Fruit fly (Drosophila melanogaster) whole organism, embryonic: Measurements from ENCODE around the gene CG14511.

ENCODE experiments used
- Adf1 ChIP-seq: fragments of 200-800 bp; sonication (Bioruptor generic); IDR thresholded peaks from 2 replicates; pipeline ENCODE4 v1.3.6; 2022; ENCODE audit warnings: missing biosample characterization, missing genetic modification characterization
- Asciz ChIP-seq: fragments of 200-800 bp; sonication (Bioruptor generic); optimal IDR thresholded peaks from 2 replicates; lab custom pipeline; 2017; ENCODE audit warnings: missing biosample characterization, mild to moderate bottlenecking, missing genetic modification characterization, missing genetic modification reagents
- Atf3 ChIP-seq: fragments of 200-800 bp; sonication (Bioruptor generic); optimal IDR thresholded peaks from 3 replicates; lab custom pipeline; 2016; ENCODE audit warnings: missing biosample characterization, missing genetic modification characterization
- CG10431 ChIP-seq: fragments of 200-800 bp; sonication (Bioruptor generic); optimal IDR thresholded peaks from 3 replicates; lab custom pipeline; 2018; ENCODE audit warnings: missing biosample characterization, mild to moderate bottlenecking, missing genetic modification characterization
- CG11560 ChIP-seq: fragments of 200-800 bp; sonication (Bioruptor generic); IDR thresholded peaks from 3 replicates; pipeline ENCODE4 v1.3.6; 2022; ENCODE audit warnings: missing biosample characterization, missing genetic modification characterization
- CG12155 ChIP-seq: fragments of 200-800 bp; sonication (Bioruptor generic); optimal IDR thresholded peaks from 3 replicates; lab custom pipeline; 2016; ENCODE audit warnings: missing biosample characterization, missing genetic modification characterization
- CG12391 ChIP-seq: fragments of 200-800 bp; sonication (Bioruptor generic); optimal IDR thresholded peaks from 3 replicates; lab custom pipeline; 2018; ENCODE audit warnings: missing biosample characterization, mild to moderate bottlenecking, missing genetic modification characterization, moderate library complexity
- CG14050 ChIP-seq: fragments of 200-800 bp; sonication (Bioruptor generic); IDR thresholded peaks from 3 replicates; pipeline ENCODE4 v1.3.6; 2022; ENCODE audit warnings: missing biosample characterization, missing genetic modification characterization
- CG1832 ChIP-seq: fragments of 200-800 bp; sonication (Bioruptor generic); optimal IDR thresholded peaks from 2 replicates; lab custom pipeline; 2017; ENCODE audit warnings: missing biosample characterization, mild to moderate bottlenecking, missing genetic modification characterization, inconsistent platforms
- CG18476 ChIP-seq: fragments of 200-800 bp; sonication (Bioruptor generic); optimal IDR thresholded peaks from 2 replicates; lab custom pipeline; 2016; ENCODE audit warnings: missing biosample characterization, mild to moderate bottlenecking, missing genetic modification characterization
- CG2202 ChIP-seq: fragments of 200-800 bp; sonication (Bioruptor generic); optimal IDR thresholded peaks from 2 replicates; lab custom pipeline; 2018; ENCODE audit warnings: missing biosample characterization, mild to moderate bottlenecking, missing genetic modification characterization
- CG2875 ChIP-seq: fragments of 200-800 bp; sonication (Bioruptor generic); optimal IDR thresholded peaks from 2 replicates; lab custom pipeline; 2017; ENCODE audit warnings: missing biosample characterization, mild to moderate bottlenecking, missing genetic modification characterization, missing genetic modification reagents
- CG30403 ChIP-seq: fragments of 200-800 bp; sonication (Bioruptor generic); optimal IDR thresholded peaks from 3 replicates; lab custom pipeline; 2016; ENCODE audit warnings: missing biosample characterization, missing genetic modification characterization
- CG3065 ChIP-seq: fragments of 200-800 bp; sonication (Bioruptor generic); optimal IDR thresholded peaks from 2 replicates; lab custom pipeline; 2016; ENCODE audit warnings: missing biosample characterization, missing genetic modification characterization
- CG42726 ChIP-seq: fragments of 200-800 bp; sonication (Bioruptor generic); IDR thresholded peaks from 2 replicates; pipeline ENCODE4 v1.3.6; 2022; ENCODE audit warnings: missing biosample characterization, missing genetic modification characterization; ENCODE audit not compliant: partially characterized antibody
- CG4617 ChIP-seq: fragments of 200-800 bp; sonication (Bioruptor generic); optimal IDR thresholded peaks from 3 replicates; lab custom pipeline; 2016; ENCODE audit warnings: missing biosample characterization, missing genetic modification characterization, borderline replicate concordance
- CG5245 ChIP-seq: fragments of 200-800 bp; sonication (Bioruptor generic); optimal IDR thresholded peaks from 3 replicates; lab custom pipeline; 2016; ENCODE audit warnings: missing biosample characterization, missing genetic modification characterization
- CG6175 ChIP-seq: fragments of 200-800 bp; sonication (Bioruptor generic); IDR thresholded peaks from 3 replicates; pipeline ENCODE4 v1.3.6; 2022; ENCODE audit warnings: missing biosample characterization, missing genetic modification characterization
- CG7372 ChIP-seq: fragments of 200-800 bp; sonication (Bioruptor generic); IDR thresholded peaks from 2 replicates; pipeline ENCODE4 v1.3.6; 2022; ENCODE audit warnings: missing biosample characterization, missing genetic modification characterization
- CG9609 ChIP-seq: fragments of 200-800 bp; sonication (Bioruptor generic); optimal IDR thresholded peaks from 3 replicates; lab custom pipeline; 2016; ENCODE audit warnings: missing biosample characterization, missing genetic modification characterization
- CG9817 ChIP-seq: fragments of 200-800 bp; sonication (Bioruptor generic); optimal IDR thresholded peaks from 2 replicates; lab custom pipeline; 2018; ENCODE audit warnings: missing biosample characterization, mild to moderate bottlenecking, missing genetic modification characterization, moderate library complexity
- CoRest ChIP-seq: fragments of 200-800 bp; sonication (Bioruptor generic); optimal IDR thresholded peaks from 3 replicates; lab custom pipeline; 2018; ENCODE audit warnings: missing biosample characterization, mild to moderate bottlenecking, missing genetic modification characterization, moderate library complexity
- Dfd ChIP-seq, 2 experiments: fragments of >200 bp; optimal IDR thresholded peaks; 2 replicates each; lab custom pipeline; 2017; ENCODE audit warnings: missing biosample characterization in 2 of 2, missing genetic modification characterization in 2 of 2
- Hsf ChIP-seq: fragments of 200-800 bp; sonication (Bioruptor generic); optimal IDR thresholded peaks from 3 replicates; lab custom pipeline; 2016; ENCODE audit warnings: missing biosample characterization, missing genetic modification characterization
- Max ChIP-seq: fragments of 200-800 bp; sonication (Bioruptor generic); optimal IDR thresholded peaks from 2 replicates; lab custom pipeline; 2016; ENCODE audit warnings: missing biosample characterization, mild to moderate bottlenecking, missing genetic modification characterization
- Poxn ChIP-seq: fragments of 200-800 bp; sonication (Bioruptor generic); IDR thresholded peaks from 2 replicates; pipeline ENCODE4 v1.3.6; 2022; ENCODE audit warnings: missing biosample characterization, missing genetic modification characterization
- aop ChIP-seq: fragments of 200-800 bp; sonication (Bioruptor generic); IDR thresholded peaks from 2 replicates; pipeline ENCODE4 v1.3.6; 2022; ENCODE audit warnings: missing biosample characterization, missing genetic modification characterization
- bbx ChIP-seq: fragments of 200-800 bp; sonication (Bioruptor generic); IDR thresholded peaks from 2 replicates; pipeline ENCODE4 v1.3.6; 2022; ENCODE audit warnings: missing biosample characterization, missing genetic modification characterization; ENCODE audit not compliant: partially characterized antibody
- cato ChIP-seq: fragments of 200-800 bp; sonication (Bioruptor generic); optimal IDR thresholded peaks from 2 replicates; lab custom pipeline; 2016; ENCODE audit warnings: missing biosample characterization, missing genetic modification characterization, borderline replicate concordance
- caup ChIP-seq: fragments of 200-800 bp; sonication (Bioruptor generic); optimal IDR thresholded peaks from 3 replicates; lab custom pipeline; 2017; ENCODE audit warnings: missing biosample characterization, mild to moderate bottlenecking, missing genetic modification characterization, moderate library complexity; ENCODE audit not compliant: severe bottlenecking
- chn ChIP-seq: fragments of 200-800 bp; sonication (Bioruptor generic); optimal IDR thresholded peaks from 2 replicates; lab custom pipeline; 2016; ENCODE audit warnings: missing biosample characterization, missing genetic modification characterization
- ci ChIP-seq: fragments of 200-800 bp; sonication (Bioruptor generic); IDR thresholded peaks from 3 replicates; pipeline ENCODE4 v1.3.6; 2022; ENCODE audit warnings: missing biosample characterization, missing genetic modification characterization
- crc ChIP-seq: fragments of 200-800 bp; sonication (Bioruptor generic); optimal IDR thresholded peaks from 2 replicates; lab custom pipeline; 2016; ENCODE audit warnings: missing biosample characterization, missing genetic modification characterization
- eyg ChIP-seq: fragments of 200-800 bp; sonication (Bioruptor generic); optimal IDR thresholded peaks from 3 replicates; lab custom pipeline; 2016; ENCODE audit warnings: missing biosample characterization, missing genetic modification characterization
- gce ChIP-seq: fragments of 200-800 bp; sonication (Bioruptor generic); IDR thresholded peaks from 3 replicates; pipeline ENCODE4 v1.3.6; 2022; ENCODE audit warnings: missing biosample characterization, missing genetic modification characterization
- gfzf ChIP-seq: fragments of 200-800 bp; sonication (Bioruptor generic); optimal IDR thresholded peaks from 2 replicates; lab custom pipeline; 2016; ENCODE audit warnings: missing biosample characterization, mild to moderate bottlenecking, missing genetic modification characterization, moderate library complexity
- grau ChIP-seq: fragments of 200-800 bp; optimal IDR thresholded peaks from 3 replicates; lab custom pipeline; 2019; ENCODE audit warnings: missing biosample characterization, mild to moderate bottlenecking, missing genetic modification characterization, moderate library complexity
- hb ChIP-seq: fragments of 200-800 bp; sonication (Bioruptor generic); IDR thresholded peaks from 3 replicates; pipeline ENCODE4 v1.3.6; 2022; ENCODE audit warnings: missing biosample characterization, missing genetic modification characterization; ENCODE audit not compliant: partially characterized antibody
- kay ChIP-seq: fragments of 200-800 bp; sonication (Bioruptor generic); optimal IDR thresholded peaks from 2 replicates; lab custom pipeline; 2016; ENCODE audit warnings: missing biosample characterization, missing genetic modification characterization
- mam ChIP-seq: fragments of 200-800 bp; sonication (Bioruptor generic); optimal IDR thresholded peaks from 3 replicates; lab custom pipeline; 2016; ENCODE audit warnings: missing biosample characterization, missing genetic modification characterization
- odd ChIP-seq: fragments of 200-800 bp; sonication (Bioruptor generic); optimal IDR thresholded peaks from 2 replicates; lab custom pipeline; 2017; ENCODE audit warnings: missing biosample characterization, mild to moderate bottlenecking, missing genetic modification characterization
- peb ChIP-seq: fragments of 200-800 bp; sonication (Bioruptor generic); IDR thresholded peaks from 2 replicates; pipeline ENCODE4 v1.3.6; 2022; ENCODE audit warnings: missing biosample characterization, missing genetic modification characterization
- pita ChIP-seq: fragments of 200-800 bp; sonication (Bioruptor generic); optimal IDR thresholded peaks from 2 replicates; lab custom pipeline; 2017; ENCODE audit warnings: missing biosample characterization, mild to moderate bottlenecking, missing genetic modification characterization
- psq ChIP-seq: fragments of 200-800 bp; sonication (Bioruptor generic); optimal IDR thresholded peaks from 2 replicates; lab custom pipeline; 2017; ENCODE audit warnings: missing biosample characterization, missing genetic modification characterization
- ro ChIP-seq: fragments of 200-800 bp; sonication (Bioruptor generic); IDR thresholded peaks from 2 replicates; pipeline ENCODE4 v1.3.6; 2022; ENCODE audit warnings: missing biosample characterization, missing genetic modification characterization
- sr ChIP-seq: fragments of 200-800 bp; sonication (Bioruptor generic); IDR thresholded peaks from 3 replicates; pipeline ENCODE4 v1.3.6; 2022; ENCODE audit warnings: missing biosample characterization, missing genetic modification characterization
- tll ChIP-seq, 2 experiments: fragments of 200-800 bp in 1 of 2; fragments of >200 bp in 1 of 2; sonication (Bioruptor generic) in 1 of 2; optimal IDR thresholded peaks; 2 replicates each; lab custom pipeline; 2017 to 2019; ENCODE audit warnings: missing biosample characterization in 2 of 2, missing genetic modification characterization in 2 of 2, mild to moderate bottlenecking in 1 of 2, moderate library complexity in 1 of 2
- trem ChIP-seq: fragments of 200-800 bp; optimal IDR thresholded peaks from 3 replicates; lab custom pipeline; 2019; ENCODE audit warnings: missing biosample characterization, mild to moderate bottlenecking, missing genetic modification characterization, moderate library complexity
- vnd ChIP-seq: fragments of 200-800 bp; sonication (Bioruptor generic); IDR thresholded peaks from 3 replicates; pipeline ENCODE4 v1.3.6; 2022; ENCODE audit warnings: missing biosample characterization, missing genetic modification characterization; ENCODE audit not compliant: partially characterized antibody

Gene CG14511

dm6 chr3R:29112398-29113150 lies 34.1 kb downstream of the CG14511 start, which contains the start of the genes alpha-Man-Ib and Pdhb (continued):
- TF ChIP-seq Hsf (GFP tag; lab: Kevin White, UChicago): peak; percentile 61
- no peak for TF ChIP-seq aop
- no peak for TF ChIP-seq Dfd (GFP tag; optimal IDR thresholded peaks at IDR 0.05; lab: Kevin White, UChicago)
- peak; percentile 67; the same call in 1 of the 3 replicates for TF ChIP-seq CG6175
- TF ChIP-seq caup: peak; percentile 66
- TF ChIP-seq CG18476 (GFP tag; lab: Kevin White, UChicago): peak; percentile 8
- TF ChIP-seq CG9609 (GFP tag; lab: Kevin White, UChicago): no peak
- peak; percentile 82 for TF ChIP-seq grau (tag; lab: Kevin White, UChicago)
- TF ChIP-seq CG5245 (GFP tag; lab: Kevin White, UChicago): peak; percentile 31
- TF ChIP-seq Poxn (GFP tag; lab: Robert Waterston, UW): no peak
- TF ChIP-seq CG42726: no peak
- TF ChIP-seq CG4617 (GFP tag; lab: Kevin White, UChicago): peak; percentile 90
- TF ChIP-seq gce (GFP tag; lab: Robert Waterston, UW): no peak
- peak; percentile 20 for TF ChIP-seq CG2202
- peak; percentile 91 for TF ChIP-seq CG9817 (tag; lab: Kevin White, UChicago)
- no peak for TF ChIP-seq eyg (GFP tag; lab: Kevin White, UChicago)
- TF ChIP-seq peb (GFP tag; lab: Robert Waterston, UW): peak; percentile 43; the same call in 1 of the 2 replicates
- peak; percentile 53; the same call in 1 of the 3 replicates for TF ChIP-seq CG11560 (tag; lab: Robert Waterston, UW)
- TF ChIP-seq mam (GFP tag; lab: Kevin White, UChicago): peak; percentile 74
- TF ChIP-seq psq: peak; percentile 42
- TF ChIP-seq Adf1 (GFP tag; lab: Robert Waterston, UW): peak; percentile 50
- peak; percentile 50; the same call in 1 of the 2 replicates for TF ChIP-seq ro (GFP tag; lab: Robert Waterston, UW)
- no peak for TF ChIP-seq odd (GFP tag; lab: Kevin White, UChicago)
- peak; percentile 90 for TF ChIP-seq CG12391 (tag; lab: Kevin White, UChicago)
- peak; percentile 57 for TF ChIP-seq Max
- TF ChIP-seq trem (tag; lab: Kevin White, UChicago): peak; percentile 99
- no peak for TF ChIP-seq pita (GFP tag; lab: Kevin White, UChicago)
- no peak for TF ChIP-seq vnd (GFP tag; lab: Robert Waterston, UW)
- peak; percentile 73 for TF ChIP-seq CG12155 (GFP tag; lab: Kevin White, UChicago)
- peak; percentile 66 for TF ChIP-seq chn (GFP tag; lab: Kevin White, UChicago)
- peak; percentile 24 for TF ChIP-seq CG2875 (GFP tag; lab: Kevin White, UChicago)
- TF ChIP-seq kay (GFP tag; lab: Kevin White, UChicago): peak; percentile 59
- TF ChIP-seq gfzf (GFP tag; lab: Kevin White, UChicago): peak; percentile 78
- TF ChIP-seq CG3065 (GFP tag; lab: Kevin White, UChicago): peak; percentile 56
- no peak for TF ChIP-seq Atf3 (GFP tag; lab: Kevin White, UChicago)
- peak; percentile 62; the same call in 2 of the 3 replicates for TF ChIP-seq CG14050 (GFP tag; lab: Robert Waterston, UW)
- TF ChIP-seq CG30403: peak; percentile 89
- TF ChIP-seq CG10431 (GFP tag; lab: Kevin White, UChicago): no peak
- peak; percentile 60 for TF ChIP-seq cato (GFP tag; lab: Kevin White, UChicago)
- TF ChIP-seq hb (GFP tag; lab: Robert Waterston, UW): no peak
- TF ChIP-seq CG7372 (GFP tag; lab: Robert Waterston, UW): peak; percentile 75
- TF ChIP-seq CG1832 (GFP tag; lab: Kevin White, UChicago): no peak
- no peak for TF ChIP-seq tll (GFP tag; optimal IDR thresholded peaks at IDR 0.05; lab: Kevin White, UChicago)
- TF ChIP-seq ci (GFP tag; lab: Robert Waterston, UW): peak; percentile 23; the same call in 1 of the 3 replicates
- TF ChIP-seq CoRest: peak; percentile 92
- no peak for TF ChIP-seq Asciz (GFP tag; lab: Kevin White, UChicago)
- TF ChIP-seq sr: no peak
- no peak for TF ChIP-seq bbx (GFP tag; lab: Robert Waterston, UW)
- no peak for TF ChIP-seq crc
